Worm (Caenorhabditis elegans) whole organism, mixed stage, embryonic: ENCODE data around the gene C02B10.6.

Source experiments
- ceh-83 ChIP-seq: fragments of 200-800 bp; sonication (Bioruptor generic); optimal IDR thresholded peaks from 2 replicates; lab custom pipeline; 2018; ENCODE audit warnings: mild to moderate bottlenecking, missing genetic modification characterization, missing compliant biosample characterization
- ces-1 ChIP-seq: fragments of 150-350 bp; optimal IDR thresholded peaks from 2 replicates; lab custom pipeline; 2014; ENCODE audit warnings: missing biosample characterization, missing genetic modification reagents, missing genetic modification characterization
- elt-3 ChIP-seq: fragments of 150-350 bp; optimal IDR thresholded peaks from 2 replicates; lab custom pipeline; 2014; ENCODE audit warnings: missing biosample characterization, missing genetic modification characterization
- flh-1 ChIP-seq: fragments of 200-800 bp; sonication (Bioruptor generic); optimal IDR thresholded peaks from 2 replicates; lab custom pipeline; 2018; ENCODE audit warnings: mild to moderate bottlenecking, missing genetic modification characterization, moderate library complexity, missing compliant biosample characterization
- ham-2 ChIP-seq: fragments of 200-800 bp; sonication (Bioruptor generic); optimal IDR thresholded peaks from 2 replicates; lab custom pipeline; 2018; ENCODE audit warnings: mild to moderate bottlenecking, missing genetic modification characterization, missing compliant biosample characterization
- mep-1 ChIP-seq: fragments of 150-350 bp; optimal IDR thresholded peaks from 2 replicates; lab custom pipeline; 2017; ENCODE audit warnings: missing biosample characterization, missing genetic modification reagents, missing genetic modification characterization, inconsistent platforms
- nhr-12 ChIP-seq: fragments of 150-350 bp; optimal IDR thresholded peaks from 2 replicates; lab custom pipeline; 2014; ENCODE audit warnings: missing biosample characterization, missing genetic modification characterization
- nhr-2 ChIP-seq: fragments of 150-350 bp; optimal IDR thresholded peaks from 2 replicates; lab custom pipeline; 2014; ENCODE audit warnings: missing biosample characterization, missing genetic modification characterization
- pha-4 ChIP-seq: fragments of 150-350 bp; optimal IDR thresholded peaks from 2 replicates; lab custom pipeline; 2018; ENCODE audit warnings: missing biosample characterization, missing genetic modification reagents, missing genetic modification characterization
- snpc-4 ChIP-seq: fragments of 150-350 bp; optimal IDR thresholded peaks from 2 replicates; lab custom pipeline; 2014; ENCODE audit warnings: missing biosample characterization, missing genetic modification characterization
- unc-120 ChIP-seq: sonication (generic microtip); optimal IDR thresholded peaks from 2 replicates; lab custom pipeline; 2017; ENCODE audit warnings: missing genetic modification characterization, missing compliant biosample characterization; ENCODE audit not compliant: poor library complexity, severe bottlenecking
- unc-39 ChIP-seq: fragments of 150-350 bp; optimal IDR thresholded peaks from 2 replicates; lab custom pipeline; 2014; ENCODE audit warnings: missing biosample characterization, missing genetic modification characterization
- zip-8 ChIP-seq: fragments of 150-350 bp; optimal IDR thresholded peaks from 2 replicates; lab custom pipeline; 2014; ENCODE audit warnings: missing biosample characterization, missing genetic modification characterization
- ztf-11 ChIP-seq: fragments of 150-350 bp; optimal IDR thresholded peaks from 2 replicates; lab custom pipeline; 2014; ENCODE audit warnings: missing biosample characterization, missing genetic modification characterization

- TF ChIP-seq flh-1 (GFP tag; lab: Kevin White, UChicago) = no peak
- TF ChIP-seq zip-8 (tag; lab: Kevin White, UChicago) = no peak
- TF ChIP-seq unc-120 (tag; lab: Kevin White, UChicago) = no peak
- TF ChIP-seq pha-4 (tag; lab: Kevin White, UChicago) = no peak
- no peak for TF ChIP-seq ces-1
- no peak for TF ChIP-seq ztf-11 (tag; lab: Kevin White, UChicago)
- no peak for TF ChIP-seq ham-2 (GFP tag; lab: Kevin White, UChicago)
- no peak for TF ChIP-seq ceh-83 (GFP tag; lab: Kevin White, UChicago)
- no peak for TF ChIP-seq mep-1 (tag; lab: Kevin White, UChicago)
- no peak for TF ChIP-seq unc-39 (tag; lab: Kevin White, UChicago)
- TF ChIP-seq nhr-12 (tag; lab: Kevin White, UChicago) = no peak
- no peak for TF ChIP-seq snpc-4 (tag; lab: Kevin White, UChicago)
- TF ChIP-seq elt-3 (tag; lab: Kevin White, UChicago) = no peak
- TF ChIP-seq nhr-2 = no peak
These were observed 18.2 kb downstream of the C02B10.6 start, which contains the start of gene ivd-1 for ce11 chrIV:5088814-5089322.
